Worm (Caenorhabditis elegans): ENCODE measurements around the gene M18.6.

- TF ChIP-seq W03F9.2 (tag; optimal IDR thresholded peaks at IDR 0.05) (no peak), dao-5 (tag; optimal IDR thresholded peaks at IDR 0.05) (no peak)
Observed at ce11 chrIV:12075497-12075896, 45.6 kb upstream of the M18.6 start, which contains the start of gene K08E4.7.

Measured in whole organism, L4/young adult.